Fruit fly (Drosophila melanogaster): Measurements from ENCODE around the gene CG32982.

Gene CG32982

DNA sequence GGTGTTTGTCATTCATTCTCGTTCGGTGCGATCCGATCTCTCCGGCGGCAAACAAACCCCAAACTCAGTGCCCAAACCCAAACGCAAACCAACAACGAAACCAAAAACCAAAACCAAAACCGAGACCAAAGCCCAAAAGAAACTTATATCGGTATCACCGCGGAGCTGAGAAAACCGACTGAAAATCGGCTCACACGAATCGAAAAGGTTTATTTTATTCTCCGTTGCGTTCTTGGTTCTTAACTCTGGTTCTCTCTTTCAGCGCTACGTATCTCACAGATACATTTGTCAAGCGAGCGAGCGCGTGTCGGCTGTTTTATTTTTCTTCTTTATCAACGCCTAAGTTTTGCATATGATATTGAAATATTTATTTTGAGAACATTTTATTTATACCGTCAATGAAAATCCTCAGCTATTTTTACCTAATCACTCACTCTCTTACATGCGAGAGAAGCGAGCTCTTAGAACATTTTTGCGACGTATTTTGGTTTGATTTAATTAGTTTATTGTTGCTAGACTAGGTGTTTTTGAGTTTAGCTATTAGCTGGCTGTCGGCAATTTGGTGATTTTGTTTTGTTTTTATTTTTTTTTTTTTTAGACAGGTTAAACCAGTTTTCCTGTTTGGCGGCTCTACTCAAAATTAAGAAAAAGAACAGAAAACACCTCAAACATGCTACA lies 53.0 kb downstream of the CG32982 start (continued):
- TF ChIP-seq pfk (GFP tag; optimal IDR thresholded peaks at IDR 0.05): peak; percentile 65
- TF ChIP-seq cato (GFP tag; optimal IDR thresholded peaks at IDR 0.05; ENCODE audit: borderline replicate concordance): no peak
- peak; percentile 10 for TF ChIP-seq CG8290 (GFP tag; optimal IDR thresholded peaks at IDR 0.05)
- TF ChIP-seq CG8290 (tag; optimal IDR thresholded peaks at IDR 0.05): no peak
- TF ChIP-seq trem (tag; optimal IDR thresholded peaks at IDR 0.05): no peak
- TF ChIP-seq zfh1 (GFP tag; IDR thresholded peaks at IDR 0.05): 0 out of 3 replicates have a peak, but pooled peaks have one; percentile 11
- 0 out of 4 replicates have a peak, but pooled peaks have one; percentile 6 for TF ChIP-seq chinmo (GFP tag; IDR thresholded peaks at IDR 0.05; ENCODE audit: partially characterized antibody)
- TF ChIP-seq CG10543 (GFP tag; optimal IDR thresholded peaks at IDR 0.05): peak; percentile 3
- peak; percentile 32 for TF ChIP-seq Med (GFP tag)
- peak; percentile 23 to 87 for TF ChIP-seq Trl (optimal IDR thresholded peaks at IDR 0.05)
- TF ChIP-seq Trl (GFP tag; optimal IDR thresholded peaks at IDR 0.05): no peak
- no peak for TF ChIP-seq bowl (GFP tag; IDR thresholded peaks at IDR 0.05)
- no peak for TF ChIP-seq otp (GFP tag; IDR thresholded peaks at IDR 0.05)
- TF ChIP-seq emc (GFP tag; optimal IDR thresholded peaks at IDR 0.05): no peak
- TF ChIP-seq eve (GFP tag; optimal IDR thresholded peaks at IDR 0.05): peak in 1 of 2 experiments; percentile 29
- TF ChIP-seq luna (GFP tag; optimal IDR thresholded peaks at IDR 0.05): no peak
- TF ChIP-seq gsb-n (tag; optimal IDR thresholded peaks at IDR 0.05): no peak
- no peak for TF ChIP-seq CG13775 (GFP tag; optimal IDR thresholded peaks at IDR 0.05)
- TF ChIP-seq E2f2 (GFP tag; IDR thresholded peaks at IDR 0.05): no peak
- TF ChIP-seq CG6791 (GFP tag; IDR thresholded peaks at IDR 0.05; ENCODE audit: partially characterized antibody): peak; percentile 28; the same call in 1 of the 3 replicates
- no peak for TF ChIP-seq CG5245 (GFP tag; optimal IDR thresholded peaks at IDR 0.05)
- 0 out of 2 replicates have a peak, but pooled peaks have one; percentile 33 for TF ChIP-seq Xrp1 (GFP tag; IDR thresholded peaks at IDR 0.05)
- TF ChIP-seq Antp (GFP tag; optimal IDR thresholded peaks at IDR 0.05): no peak
- TF ChIP-seq CG13287 (GFP tag; IDR thresholded peaks at IDR 0.05; ENCODE audit: partially characterized antibody): no peak
- no peak for TF ChIP-seq CG4328 (GFP tag; optimal IDR thresholded peaks at IDR 0.05)
- TF ChIP-seq CG13894 (tag; optimal IDR thresholded peaks at IDR 0.05): peak; percentile 91
- no peak for TF ChIP-seq CG4730 (GFP tag; IDR thresholded peaks at IDR 0.05)
- TF ChIP-seq CG7839 (tag; optimal IDR thresholded peaks at IDR 0.05): no peak
- no peak for TF ChIP-seq CG7786 (GFP tag; optimal IDR thresholded peaks at IDR 0.05)
- no peak for TF ChIP-seq CG3847 (GFP tag; IDR thresholded peaks at IDR 0.05)
- TF ChIP-seq CG10267 (tag; optimal IDR thresholded peaks at IDR 0.05): no peak
- TF ChIP-seq CG6654 (GFP tag; optimal IDR thresholded peaks at IDR 0.05): no peak
- no peak for TF ChIP-seq onecut (GFP tag; IDR thresholded peaks at IDR 0.05)
- no peak for TF ChIP-seq D19A (tag; optimal IDR thresholded peaks at IDR 0.05)
- TF ChIP-seq nerfin-1 (tag; optimal IDR thresholded peaks at IDR 0.05): no peak
- no peak for TF ChIP-seq CG12659 (GFP tag; optimal IDR thresholded peaks at IDR 0.05)
- peak; percentile 28 for TF ChIP-seq cwo (GFP tag; optimal IDR thresholded peaks at IDR 0.05)
- peak; percentile 14; the same call in 1 of the 2 replicates for TF ChIP-seq ara (GFP tag; IDR thresholded peaks at IDR 0.05)
- TF ChIP-seq CG10274 (GFP tag; optimal IDR thresholded peaks at IDR 0.05): no peak
- no peak for TF ChIP-seq unc-4 (GFP tag; IDR thresholded peaks at IDR 0.05; ENCODE audit: partially characterized antibody)
- no peak for TF ChIP-seq ab (GFP tag; optimal IDR thresholded peaks at IDR 0.05)
- TF ChIP-seq CrebB (tag; optimal IDR thresholded peaks at IDR 0.05): peak; percentile 5
- TF ChIP-seq kay (GFP tag; optimal IDR thresholded peaks at IDR 0.05): no peak
- peak; percentile 96 for TF ChIP-seq CG2199 (GFP tag; IDR thresholded peaks at IDR 0.05)
- no peak for TF ChIP-seq HmgD (GFP tag; optimal IDR thresholded peaks at IDR 0.05)
- peak; percentile 31 for TF ChIP-seq HmgZ (tag; optimal IDR thresholded peaks at IDR 0.05)
- no peak for TF ChIP-seq tll (GFP tag; optimal IDR thresholded peaks at IDR 0.05)

All from whole organism, embryonic.